Worm (Caenorhabditis elegans) whole organism, L1 larva: ENCODE data around the gene osta-3.

Source experiments
- C16A3.4 ChIP-seq: fragments of 150-350 bp; optimal IDR thresholded peaks from 2 replicates; lab custom pipeline; 2014; ENCODE audit warnings: missing biosample characterization, missing genetic modification characterization
- Y116A8C.19 ChIP-seq: sonication (generic microtip); optimal IDR thresholded peaks from 2 replicates; lab custom pipeline; 2016; ENCODE audit warnings: missing compliant biosample characterization, missing genetic modification characterization, borderline replicate concordance
- ama-1 ChIP-seq: fragments of 150-350 bp; optimal IDR thresholded peaks from 2 replicates; lab custom pipeline; 2014
- blmp-1 ChIP-seq: fragments of 150-350 bp; optimal IDR thresholded peaks from 2 replicates; lab custom pipeline; 2014; ENCODE audit warnings: missing biosample characterization, missing genetic modification characterization
- ceh-63 ChIP-seq: fragments of 200-800 bp; sonication (Bioruptor generic); optimal IDR thresholded peaks from 2 replicates; lab custom pipeline; 2018; ENCODE audit warnings: mild to moderate bottlenecking, missing genetic modification characterization, missing compliant biosample characterization
- ceh-82 ChIP-seq, 3 experiments: fragments of 150-350 bp in 1 of 3; sonication (generic microtip) in 2 of 3; optimal IDR thresholded peaks; 2 replicates each; lab custom pipeline; 2014 to 2017; ENCODE audit warnings: missing biosample characterization in 3 of 3, missing genetic modification characterization in 3 of 3
- ceh-88 ChIP-seq: fragments of 200-800 bp; sonication (Bioruptor generic); IDR thresholded peaks from 2 replicates; pipeline ENCODE4 v1.3.6; 2022; ENCODE audit warnings: missing genetic modification characterization, missing compliant biosample characterization
- dpl-1 ChIP-seq, 3 experiments: fragments of 150-350 bp in 2 of 3; sonication (generic microtip) in 1 of 3; optimal IDR thresholded peaks; 2 replicates each; lab custom pipeline; 2014 to 2017; ENCODE audit warnings: missing biosample characterization in 3 of 3, missing genetic modification characterization in 3 of 3, missing genetic modification reagents in 3 of 3
- dsc-1 ChIP-seq: sonication (generic microtip); optimal IDR thresholded peaks from 2 replicates; lab custom pipeline; 2016; ENCODE audit warnings: mild to moderate bottlenecking, missing genetic modification characterization, missing compliant biosample characterization
- efl-1 ChIP-seq, 4 experiments: fragments of 150-350 bp; optimal IDR thresholded peaks in 3 of 4; peaks in 1 of 4; 1 replicate in 1 of 4; 2 replicates in 3 of 4; lab custom pipeline; 2014; ENCODE audit warnings: missing biosample characterization in 2 of 4, missing genetic modification characterization in 2 of 4, missing genetic modification reagents in 2 of 4
- elt-3 ChIP-seq, 6 experiments: fragments of 150-350 bp in 1 of 6; sonication (generic microtip); optimal IDR thresholded peaks; 2 replicates each; lab custom pipeline; 2017 to 2018; ENCODE audit warnings: missing biosample characterization in 6 of 6, missing genetic modification characterization in 6 of 6, inconsistent platforms in 1 of 6
- fkh-10 ChIP-seq: sonication (generic microtip); optimal IDR thresholded peaks from 2 replicates; lab custom pipeline; 2017; ENCODE audit warnings: missing biosample characterization, missing genetic modification reagents, missing genetic modification characterization
- fkh-4 ChIP-seq: sonication (generic microtip); optimal IDR thresholded peaks from 2 replicates; lab custom pipeline; 2016; ENCODE audit warnings: missing compliant biosample characterization, missing genetic modification characterization, borderline replicate concordance
- fos-1 ChIP-seq: fragments of 150-350 bp; optimal IDR thresholded peaks from 2 replicates; lab custom pipeline; 2014; ENCODE audit warnings: missing biosample characterization, missing genetic modification characterization
- grh-1 ChIP-seq: fragments of 200-800 bp; sonication (Bioruptor generic); IDR thresholded peaks from 2 replicates; pipeline ENCODE4 v1.3.6; 2022; ENCODE audit warnings: missing genetic modification reagents, missing genetic modification characterization, missing compliant biosample characterization
- hlh-17 ChIP-seq: fragments of 200-800 bp; sonication (Bioruptor generic); optimal IDR thresholded peaks from 2 replicates; lab custom pipeline; 2018; ENCODE audit warnings: missing genetic modification characterization, mild to moderate bottlenecking, missing compliant biosample characterization, moderate library complexity, borderline replicate concordance
- hpl-2 ChIP-seq: fragments of 150-350 bp; optimal IDR thresholded peaks from 2 replicates; lab custom pipeline; 2014; ENCODE audit warnings: missing biosample characterization, missing genetic modification reagents, missing genetic modification characterization
- isw-1 ChIP-seq: fragments of 200-800 bp; sonication (Bioruptor generic); IDR thresholded peaks from 2 replicates; pipeline ENCODE4 v1.3.6; 2022; ENCODE audit warnings: missing genetic modification characterization, missing compliant biosample characterization
- jun-1 ChIP-seq: fragments of 150-350 bp; optimal IDR thresholded peaks from 2 replicates; lab custom pipeline; 2014; ENCODE audit warnings: missing biosample characterization, missing genetic modification reagents, missing genetic modification characterization
- lin-13 ChIP-seq: fragments of 150-350 bp; optimal IDR thresholded peaks from 2 replicates; lab custom pipeline; 2014; ENCODE audit warnings: missing biosample characterization, missing genetic modification reagents, missing genetic modification characterization
- lin-14 ChIP-seq: fragments of 200-800 bp; sonication (Bioruptor generic); optimal IDR thresholded peaks from 2 replicates; lab custom pipeline; 2018; ENCODE audit warnings: mild to moderate bottlenecking, missing genetic modification characterization, moderate library complexity, missing compliant biosample characterization
- lin-15B ChIP-seq: fragments of 150-350 bp; sonication (generic microtip); optimal IDR thresholded peaks from 3 replicates; lab custom pipeline; 2014; ENCODE audit warnings: missing biosample characterization, missing genetic modification characterization
- lin-35 ChIP-seq, 2 experiments: fragments of 150-350 bp; optimal IDR thresholded peaks; 2 replicates each; lab custom pipeline; 2014; ENCODE audit warnings: missing biosample characterization in 2 of 2, missing genetic modification characterization in 2 of 2, missing genetic modification reagents in 2 of 2
- lir-3 ChIP-seq: sonication (generic microtip); optimal IDR thresholded peaks from 2 replicates; lab custom pipeline; 2016; ENCODE audit warnings: mild to moderate bottlenecking, missing genetic modification characterization, moderate library complexity, missing compliant biosample characterization; ENCODE audit not compliant: poor library complexity
- lsy-2 ChIP-seq, 2 experiments: fragments of 150-350 bp; optimal IDR thresholded peaks; 2 replicates each; lab custom pipeline; 2014; ENCODE audit warnings: missing biosample characterization in 2 of 2, missing genetic modification characterization in 2 of 2
- mab-9 ChIP-seq: fragments of 200-800 bp; sonication (Bioruptor generic); IDR thresholded peaks from 2 replicates; pipeline ENCODE4 v1.3.6; 2022; ENCODE audit warnings: missing genetic modification reagents, missing genetic modification characterization, missing compliant biosample characterization
- mdl-1 ChIP-seq, 2 experiments: fragments of 150-350 bp; optimal IDR thresholded peaks; 2 replicates each; lab custom pipeline; 2014 to 2017; ENCODE audit warnings: missing biosample characterization in 2 of 2, missing genetic modification characterization in 2 of 2, inconsistent platforms in 1 of 2
- nhr-11 ChIP-seq: fragments of 150-350 bp; optimal IDR thresholded peaks from 2 replicates; lab custom pipeline; 2014; ENCODE audit warnings: missing biosample characterization, missing genetic modification characterization
- nhr-19 ChIP-seq: fragments of 200-800 bp; sonication (Bioruptor generic); conservative IDR thresholded peaks from 2 replicates; pipeline ENCODE4 v1.3.6; 2022; ENCODE audit warnings: missing genetic modification characterization, missing compliant biosample characterization
- nhr-20 ChIP-seq: sonication (generic microtip); optimal IDR thresholded peaks from 2 replicates; lab custom pipeline; 2016; ENCODE audit warnings: mild to moderate bottlenecking, missing genetic modification characterization, missing compliant biosample characterization
- nhr-47 ChIP-seq: sonication (generic microtip); optimal IDR thresholded peaks from 2 replicates; lab custom pipeline; 2016; ENCODE audit warnings: mild to moderate bottlenecking, missing genetic modification characterization, moderate library complexity, missing compliant biosample characterization
- nhr-76 ChIP-seq: sonication (generic microtip); optimal IDR thresholded peaks from 2 replicates; lab custom pipeline; 2017; ENCODE audit warnings: missing biosample characterization, missing genetic modification characterization
- nhr-77 ChIP-seq: fragments of 150-350 bp; optimal IDR thresholded peaks from 2 replicates; lab custom pipeline; 2014; ENCODE audit warnings: missing biosample characterization, missing genetic modification characterization
- nhr-85 ChIP-seq: sonication (generic microtip); peaks from one replicate; lab custom pipeline; 2016; ENCODE audit warnings: missing genetic modification characterization, inconsistent platforms, missing compliant biosample characterization
- nhr-90 ChIP-seq: sonication (generic microtip); optimal IDR thresholded peaks from 2 replicates; lab custom pipeline; 2016; ENCODE audit warnings: mild to moderate bottlenecking, missing genetic modification characterization, missing compliant biosample characterization; ENCODE audit not compliant: poor library complexity
- pax-3 ChIP-seq: fragments of 200-800 bp; sonication (Bioruptor generic); optimal IDR thresholded peaks from 2 replicates; lab custom pipeline; 2018; ENCODE audit warnings: mild to moderate bottlenecking, missing genetic modification characterization, moderate library complexity, missing compliant biosample characterization
- rnt-1 ChIP-seq: sonication (generic microtip); optimal IDR thresholded peaks from 2 replicates; lab custom pipeline; 2016; ENCODE audit warnings: mild to moderate bottlenecking, missing genetic modification characterization, moderate library complexity, missing compliant biosample characterization
- skn-1 ChIP-seq: fragments of 150-350 bp; optimal IDR thresholded peaks from 2 replicates; lab custom pipeline; 2014; ENCODE audit warnings: missing biosample characterization, missing genetic modification characterization
- snpc-4 ChIP-seq: fragments of 150-350 bp; optimal IDR thresholded peaks from 2 replicates; lab custom pipeline; 2014; ENCODE audit warnings: missing biosample characterization, missing genetic modification characterization
- snu-23 ChIP-seq: sonication (generic microtip); optimal IDR thresholded peaks from 2 replicates; lab custom pipeline; 2016; ENCODE audit warnings: missing genetic modification characterization, missing compliant biosample characterization
- sox-4 ChIP-seq: sonication (generic microtip); optimal IDR thresholded peaks from 2 replicates; lab custom pipeline; 2016; ENCODE audit warnings: missing genetic modification characterization, missing compliant biosample characterization
- sup-37 ChIP-seq: fragments of 200-800 bp; sonication (Bioruptor generic); optimal IDR thresholded peaks from 2 replicates; lab custom pipeline; 2018; ENCODE audit warnings: mild to moderate bottlenecking, missing genetic modification characterization, missing compliant biosample characterization
- swsn-7 ChIP-seq: sonication (generic microtip); optimal IDR thresholded peaks from 2 replicates; lab custom pipeline; 2016; ENCODE audit warnings: missing genetic modification characterization, missing compliant biosample characterization
- unc-130 ChIP-seq: fragments of 150-350 bp; optimal IDR thresholded peaks from 2 replicates; lab custom pipeline; 2017; ENCODE audit warnings: missing biosample characterization, missing genetic modification characterization, inconsistent platforms
- unc-62 ChIP-seq: fragments of 150-350 bp; optimal IDR thresholded peaks from 2 replicates; lab custom pipeline; 2014; ENCODE audit warnings: missing biosample characterization, missing genetic modification reagents, missing genetic modification characterization
- unc-86 ChIP-seq: sonication (generic microtip); optimal IDR thresholded peaks from 2 replicates; lab custom pipeline; 2016; ENCODE audit warnings: missing genetic modification characterization, missing compliant biosample characterization
- xbp-1 ChIP-seq: sonication (generic microtip); optimal IDR thresholded peaks from 2 replicates; lab custom pipeline; 2016; ENCODE audit warnings: missing genetic modification characterization, missing compliant biosample characterization
- ztf-11 ChIP-seq, 2 experiments: sonication (generic microtip); optimal IDR thresholded peaks; 2 replicates each; lab custom pipeline; 2016 to 2017; ENCODE audit warnings: missing genetic modification characterization in 2 of 2, missing biosample characterization in 1 of 2, missing compliant biosample characterization in 1 of 2

The osta-3 gene

DNA sequence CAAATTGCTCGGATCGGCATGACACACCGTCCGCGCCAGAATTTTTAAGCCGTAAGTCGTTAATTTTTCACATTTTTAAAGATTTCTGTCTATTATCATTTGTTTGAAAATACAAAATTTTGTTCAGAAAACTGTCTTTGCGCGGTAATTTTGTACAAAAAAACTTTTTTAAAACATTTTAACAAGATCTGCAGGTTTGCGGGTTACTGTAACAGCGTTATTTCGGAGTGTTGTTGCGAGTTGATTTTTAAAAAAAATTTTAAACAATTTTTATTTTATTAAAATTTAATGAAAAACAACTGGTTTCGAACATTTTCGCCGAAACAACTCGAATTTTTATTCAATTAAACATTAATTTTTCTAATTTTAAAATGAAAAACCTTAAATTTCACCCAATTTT lies 775 bp downstream of the osta-3 start:
- peak in 1 of 2 experiments; percentile 23 for TF ChIP-seq lsy-2 (tag; optimal IDR thresholded peaks at IDR 0.05; lab: Kevin White, UChicago)
- no peak for TF ChIP-seq hlh-17 (GFP tag; lab: Kevin White, UChicago)
- no peak for TF ChIP-seq grh-1 (GFP tag; lab: Robert Waterston, UW)
- TF ChIP-seq nhr-85: no peak
- TF ChIP-seq, all 84 proteins: peak for 1

DNA sequence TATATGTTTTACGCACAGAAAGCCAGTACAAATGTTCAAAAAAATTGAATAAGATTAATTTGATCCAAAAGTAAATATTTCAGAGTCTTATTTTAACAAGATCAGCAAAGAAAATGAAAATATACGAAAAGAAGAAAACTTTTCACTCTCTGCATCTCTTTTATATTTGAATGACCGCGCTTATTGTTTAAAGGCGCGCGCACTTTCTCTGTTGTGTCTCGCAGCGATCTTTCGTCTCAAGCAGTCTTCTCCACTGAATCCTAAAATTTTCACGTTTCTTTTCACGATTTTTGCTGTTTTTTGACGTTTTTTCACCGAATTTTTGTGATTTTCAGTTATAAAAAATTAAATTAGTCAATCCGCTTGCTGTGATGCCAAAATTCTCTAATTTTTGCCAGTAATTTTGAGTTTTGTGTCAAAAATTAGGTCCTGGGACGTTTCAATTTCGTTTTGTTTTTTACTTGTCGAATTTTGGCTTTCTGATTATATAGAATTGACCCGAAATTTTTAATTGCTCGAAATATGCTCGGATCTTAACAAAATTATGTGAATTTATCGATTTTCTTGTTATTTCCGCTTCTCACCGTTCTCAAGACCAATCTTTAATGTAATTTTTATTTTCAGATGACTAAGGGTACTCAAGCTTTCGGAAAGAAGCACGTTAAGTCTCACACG lies 2.7 kb downstream of the osta-3 start, which contains the start of gene W01D2.1:
W01D2.1 (plus strand) TSS at position 625 of the 675 bp plus-strand sequence.
- TF ChIP-seq lin-13 (GFP tag; lab: Kevin White, UChicago): peak; percentile 62
- TF ChIP-seq fkh-10 (GFP tag; lab: Kevin White, UChicago): peak; percentile 28
- TF ChIP-seq swsn-7 (tag; lab: Kevin White, UChicago): peak; percentile 61
- TF ChIP-seq sup-37 (GFP tag; lab: Kevin White, UChicago): no peak
- no peak for TF ChIP-seq ceh-88 (GFP tag; lab: Robert Waterston, UW)
- TF ChIP-seq blmp-1 (tag; lab: Kevin White, UChicago): peak; percentile 80
- TF ChIP-seq dpl-1 (GFP tag; optimal IDR thresholded peaks at IDR 0.05; lab: Kevin White, UChicago): peak; percentile 92 to 94 (median 92)
- TF ChIP-seq sox-4: no peak
- peak; percentile 76 for TF ChIP-seq snu-23
- peak; percentile 74 for TF ChIP-seq nhr-85
- TF ChIP-seq nhr-19: peak; percentile 66
- TF ChIP-seq unc-62 (GFP tag; lab: Kevin White, UChicago): no peak
- TF ChIP-seq jun-1: peak; percentile 29
- TF ChIP-seq lin-35 (GFP tag; optimal IDR thresholded peaks at IDR 0.05; lab: Kevin White, UChicago): peak; percentile 93 to 96
- peak in 2 of 6 experiments; percentile 18 to 64 for TF ChIP-seq elt-3 (tag; optimal IDR thresholded peaks at IDR 0.05; lab: Kevin White, UChicago)
- peak; percentile 61 for TF ChIP-seq lin-15B (tag; lab: Kevin White, UChicago)
- TF ChIP-seq isw-1: peak; percentile 64
- peak; percentile 62 for TF ChIP-seq fos-1 (tag; lab: Kevin White, UChicago)
- TF ChIP-seq unc-86 (tag; lab: Kevin White, UChicago): peak; percentile 17
- no peak for TF ChIP-seq nhr-11 (tag; lab: Kevin White, UChicago)
- TF ChIP-seq lsy-2 (tag; optimal IDR thresholded peaks at IDR 0.05; lab: Kevin White, UChicago): peak; percentile 73 to 92
- peak; percentile 77 for TF ChIP-seq nhr-20 (tag; lab: Kevin White, UChicago)
- peak; percentile 67 for TF ChIP-seq unc-130 (tag; lab: Kevin White, UChicago)
- no peak for TF ChIP-seq ztf-11 (tag; optimal IDR thresholded peaks at IDR 0.05; lab: Kevin White, UChicago)
- TF ChIP-seq fkh-4 (tag; lab: Kevin White, UChicago): no peak
- TF ChIP-seq hlh-17 (GFP tag; lab: Kevin White, UChicago): no peak
- no peak for TF ChIP-seq lir-3 (tag; lab: Kevin White, UChicago)
- TF ChIP-seq nhr-90 (tag; lab: Kevin White, UChicago): peak; percentile 54
- peak; percentile 71 to 93 for TF ChIP-seq efl-1 (optimal IDR thresholded peaks at IDR 0.05; lab: Kevin White, UChicago)
- peak; percentile 92 to 99 for TF ChIP-seq efl-1 (GFP tag; optimal IDR thresholded peaks at IDR 0.05 in 1 of 2; lab: Kevin White, UChicago)
- TF ChIP-seq ama-1: peak; percentile 24
- no peak for TF ChIP-seq mab-9
- peak in 2 of 3 experiments; percentile 48 to 83 for TF ChIP-seq ceh-82 (tag; optimal IDR thresholded peaks at IDR 0.05; lab: Kevin White, UChicago)
- TF ChIP-seq xbp-1: peak; percentile 66
- TF ChIP-seq Y116A8C.19 (tag; lab: Kevin White, UChicago): no peak
- TF ChIP-seq snpc-4: peak; percentile 75
- peak in 1 of 2 experiments; percentile 57 for TF ChIP-seq mdl-1 (tag; optimal IDR thresholded peaks at IDR 0.05; lab: Kevin White, UChicago)
- no peak for TF ChIP-seq nhr-76 (tag; lab: Kevin White, UChicago)
- peak; percentile 78 for TF ChIP-seq C16A3.4 (tag; lab: Kevin White, UChicago)
- TF ChIP-seq hpl-2 (GFP tag; lab: Kevin White, UChicago): no peak
- TF ChIP-seq pax-3 (tag; lab: Kevin White, UChicago): no peak
- peak; percentile 73 for TF ChIP-seq nhr-47
- TF ChIP-seq dsc-1 (tag; lab: Kevin White, UChicago): peak; percentile 41
- TF ChIP-seq skn-1 (tag; lab: Kevin White, UChicago): peak; percentile 84
- TF ChIP-seq lin-14: peak; percentile 63
- peak; percentile 79 for TF ChIP-seq rnt-1
- no peak for TF ChIP-seq ceh-63 (GFP tag; lab: Kevin White, UChicago)
- TF ChIP-seq nhr-77 (tag; lab: Kevin White, UChicago): peak; percentile 88
